Worm (Caenorhabditis elegans): ENCODE results near the gene ZK945.6.

ZK945.6 gene

DNA sequence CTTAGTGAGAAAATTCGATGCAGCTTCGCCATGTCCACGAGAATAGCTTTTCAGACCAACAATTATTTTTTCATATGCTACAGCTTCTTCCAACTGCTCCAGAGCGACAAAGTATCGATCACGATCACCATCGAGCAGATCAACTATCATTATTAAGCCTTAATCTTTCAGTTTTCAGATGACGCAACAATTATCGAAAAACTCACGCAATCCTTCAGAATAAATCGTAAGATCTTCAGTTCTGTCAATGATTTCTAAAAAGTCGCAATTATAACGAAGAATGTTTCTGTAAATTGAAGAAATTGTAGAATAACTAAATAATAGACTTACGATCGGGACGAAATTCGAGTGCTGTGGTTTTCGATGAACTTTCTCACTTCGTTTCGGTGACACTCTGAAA, 3.6 kb downstream of the ZK945.6 start:
- TF ChIP-seq hmg-1.1 (GFP tag; IDR thresholded peaks at IDR 0.05) = no peak
- TF ChIP-seq vab-7 (GFP tag; IDR thresholded peaks at IDR 0.05) = no peak
- no peak for TF ChIP-seq mep-1 (tag; optimal IDR thresholded peaks at IDR 0.05)
- no peak for TF ChIP-seq saeg-2 (GFP tag; IDR thresholded peaks at IDR 0.05)
- TF ChIP-seq duxl-1 (tag; optimal IDR thresholded peaks at IDR 0.05; ENCODE audit: poor library complexity) = no peak

ce11 chrII:10099804-10100360, 6.9 kb downstream of the ZK945.6 start, which contains the start of the genes pas-7 and puf-12:
pas-7 (minus strand) TSS chrII:10099854.
puf-12 (plus strand) TSS chrII:10100310.
- TF ChIP-seq daf-8 (GFP tag; IDR thresholded peaks at IDR 0.05) = no peak
- no peak for TF ChIP-seq nhr-237 (tag; optimal IDR thresholded peaks at IDR 0.05)
- TF ChIP-seq D1046.2 (GFP tag; IDR thresholded peaks at IDR 0.05) = no peak
- TF ChIP-seq R02D3.7 (tag; optimal IDR thresholded peaks at IDR 0.05) = peak; percentile 38
- TF ChIP-seq spr-1 (tag; optimal IDR thresholded peaks at IDR 0.05) = no peak
- TF ChIP-seq sdz-12 (GFP tag; optimal IDR thresholded peaks at IDR 0.05) = no peak
- no peak for TF ChIP-seq mep-1 (tag; optimal IDR thresholded peaks at IDR 0.05)
- no peak for TF ChIP-seq madf-5 (GFP tag; IDR thresholded peaks at IDR 0.05)
- TF ChIP-seq lin-39 (tag; optimal IDR thresholded peaks at IDR 0.05) = no peak
- TF ChIP-seq ztf-11 (tag; optimal IDR thresholded peaks at IDR 0.05) = no peak
- no peak for TF ChIP-seq zfp-2 (tag; optimal IDR thresholded peaks at IDR 0.05)
- no peak for TF ChIP-seq zfp-3 (GFP tag; conservative IDR thresholded peaks at IDR 0.05)
- no peak for TF ChIP-seq pha-4 (GFP tag; IDR thresholded peaks at IDR 0.05)
- TF ChIP-seq pha-4 (tag; optimal IDR thresholded peaks at IDR 0.05) = peak; percentile 65
- TF ChIP-seq unc-130 (GFP tag; optimal IDR thresholded peaks at IDR 0.05) = no peak
- no peak for TF ChIP-seq saeg-2 (GFP tag; IDR thresholded peaks at IDR 0.05)
- no peak for TF ChIP-seq spr-3 (GFP tag; optimal IDR thresholded peaks at IDR 0.05)
- TF ChIP-seq attf-4 (tag; optimal IDR thresholded peaks at IDR 0.05) = no peak
- no peak for TF ChIP-seq mdl-1 (tag; optimal IDR thresholded peaks at IDR 0.05)
- TF ChIP-seq Y75B8A.6 (GFP tag; IDR thresholded peaks at IDR 0.05) = no peak
- TF ChIP-seq hlh-30 (tag; optimal IDR thresholded peaks at IDR 0.05; ENCODE audit: insufficient read depth) = no peak
- TF ChIP-seq dpl-1 (GFP tag; optimal IDR thresholded peaks at IDR 0.05) = peak; percentile 12
- no peak for TF ChIP-seq nhr-11 (tag; optimal IDR thresholded peaks at IDR 0.05)
- TF ChIP-seq lsy-2 (tag; optimal IDR thresholded peaks at IDR 0.05) = peak in 1 of 2 experiments; percentile 66
- no peak for TF ChIP-seq tag-97 (GFP tag; IDR thresholded peaks at IDR 0.05)
- TF ChIP-seq skn-1 (tag; optimal IDR thresholded peaks at IDR 0.05) = no peak
- no peak for TF ChIP-seq aha-1 (tag)
- TF ChIP-seq nhr-41 (GFP tag; IDR thresholded peaks at IDR 0.05) = no peak
- no peak for TF ChIP-seq set-16 (GFP tag; IDR thresholded peaks at IDR 0.05)
- TF ChIP-seq jun-1 (tag; optimal IDR thresholded peaks at IDR 0.05) = no peak
- no peak for TF ChIP-seq lin-13 (GFP tag; optimal IDR thresholded peaks at IDR 0.05)
- TF ChIP-seq mdt-29 (GFP tag; IDR thresholded peaks at IDR 0.05) = no peak
- peak; percentile 65 for TF ChIP-seq nhr-6 (tag; optimal IDR thresholded peaks at IDR 0.05)
- no peak for TF ChIP-seq T26A8.4 (GFP tag; IDR thresholded peaks at IDR 0.05)
- TF ChIP-seq ceh-82 (tag; optimal IDR thresholded peaks at IDR 0.05) = no peak
- TF ChIP-seq F10B5.3 (tag; optimal IDR thresholded peaks at IDR 0.05) = no peak
- no peak for TF ChIP-seq aly-2 (tag; optimal IDR thresholded peaks at IDR 0.05)
- TF ChIP-seq mes-2 (tag; optimal IDR thresholded peaks at IDR 0.05; ENCODE audit: poor library complexity, severe bottlenecking) = peak; percentile 64
- TF ChIP-seq dve-1 (tag; optimal IDR thresholded peaks at IDR 0.05; ENCODE audit: insufficient read depth) = no peak

Data from whole organism, L4 larva.